Worm (Caenorhabditis elegans): Measurements from ENCODE around the gene C18F10.2.

- TF ChIP-seq aly-2 (tag; optimal IDR thresholded peaks at IDR 0.05) (no peak), skn-1 (tag; optimal IDR thresholded peaks at IDR 0.05) (no peak), unc-62 (GFP tag; optimal IDR thresholded peaks at IDR 0.05) (no peak), lsy-2 (tag; optimal IDR thresholded peaks at IDR 0.05) (no peak), fos-1 (tag; optimal IDR thresholded peaks at IDR 0.05) (no peak), nhr-6 (tag; optimal IDR thresholded peaks at IDR 0.05) (no peak), elt-3 (tag; optimal IDR thresholded peaks at IDR 0.05) (no peak), alr-1 (tag; optimal IDR thresholded peaks at IDR 0.05) (no peak), dmd-4 (tag; optimal IDR thresholded peaks at IDR 0.05) (no peak), lin-11 (tag; optimal IDR thresholded peaks at IDR 0.05) (no peak), ztf-11 (tag; optimal IDR thresholded peaks at IDR 0.05) (no peak), ama-1 (optimal IDR thresholded peaks at IDR 0.05) (no peak)
Measured at ce11 chrIII:6324139-6324538, 51.2 kb downstream of the C18F10.2 start, which contains the start of gene C56G2.5.
